Fruit fly (Drosophila melanogaster) ovary, adult (tissue): Measurements from ENCODE around the gene CG10513.

ENCODE experiments used
- CG17801 ChIP-seq: fragments of 200-800 bp; optimal IDR thresholded peaks from 2 replicates; lab custom pipeline; 2019; ENCODE audit warnings: missing biosample characterization, mild to moderate bottlenecking, missing genetic modification characterization, moderate library complexity; ENCODE audit not compliant: partially characterized antibody

The CG10513 gene

dm6 chr3R:25265589-25266201 is 11.3 kb downstream of the CG10513 start, which contains the start of the genes GlnRS and RIOK2:
TSS of gene GlnRS (minus strand) at chr3R:25265721.
TSS of gene RIOK2 (plus strand) at chr3R:25265844.
- peak; percentile 65 for TF ChIP-seq CG17801 (GFP tag; lab: Kevin White, UChicago)

- TF ChIP-seq CG17801 (GFP tag; lab: Kevin White, UChicago), result peak; percentile 83
Observed at dm6 chr3R:25262322-25262761, 14.7 kb downstream of the CG10513 start, which contains the start of the genes Kdsr and CG11858. TSS of gene Kdsr (minus strand) at chr3R:25262498. TSS of gene CG11858 (plus strand) at chr3R:25262741.

dm6 chr3R:25260670-25261069 is 16.3 kb downstream of the CG10513 start:
- TF ChIP-seq CG17801 (GFP tag; lab: Kevin White, UChicago), result no peak

- peak; percentile 97 for TF ChIP-seq CG17801 (GFP tag; lab: Kevin White, UChicago)
Observed at dm6 chr3R:25258628-25259240, 18.3 kb downstream of the CG10513 start, which contains the start of gene CG11857. TSS of gene CG11857 (plus strand) at chr3R:25258898.

- TF ChIP-seq CG17801 (GFP tag; lab: Kevin White, UChicago), result peak; percentile 66
Observed at dm6 chr3R:25249145-25250141, 27.6 kb downstream of the CG10513 start, which contains the start of gene Nup358. TSS of gene Nup358 (plus strand) at chr3R:25249348.

- TF ChIP-seq CG17801 (GFP tag; lab: Kevin White, UChicago), result peak; percentile 89
Observed at dm6 chr3R:25247379-25247869, 29.6 kb downstream of the CG10513 start, which contains the start of the genes RpS27 and Nup37. TSS of gene RpS27 (minus strand) at chr3R:25247514. TSS of gene Nup37 (plus strand) at chr3R:25247658.

- TF ChIP-seq CG17801 (GFP tag; lab: Kevin White, UChicago), result no peak
Observed at dm6 chr3R:25245052-25245813, 31.8 kb downstream of the CG10513 start, which contains the start of gene bam. TSS of gene bam (minus strand) at chr3R:25245109.

- TF ChIP-seq CG17801 (GFP tag; lab: Kevin White, UChicago), result no peak
Observed at dm6 chr3R:25241507-25242070, 35.4 kb downstream of the CG10513 start, which contains the start of gene CG11854. TSS of gene CG11854 (plus strand) at chr3R:25242020.

dm6 chr3R:25239880-25240279 is 37.1 kb downstream of the CG10513 start, which contains the start of gene to:
TSS of gene to (plus strand) at chr3R:25240180.
- no peak for TF ChIP-seq CG17801 (GFP tag; lab: Kevin White, UChicago)

dm6 chr3R:25238771-25239700 is 38.0 kb downstream of the CG10513 start:
- no peak for TF ChIP-seq CG17801 (GFP tag; lab: Kevin White, UChicago)

dm6 chr3R:25237314-25237713 is 39.7 kb downstream of the CG10513 start, which contains the start of gene Jhbp7:
TSS of gene Jhbp7 (plus strand) at chr3R:25237614.
- no peak for TF ChIP-seq CG17801 (GFP tag; lab: Kevin White, UChicago)

- no peak for TF ChIP-seq CG17801 (GFP tag; lab: Kevin White, UChicago)
Observed at dm6 chr3R:25236121-25236520, 40.9 kb downstream of the CG10513 start.
